Fruit fly (Drosophila melanogaster): ENCODE results near the gene nero.

nero gene

dm6 chr3R:31723206-31723933 is 24.0 kb downstream of the nero start (continued):
- TF ChIP-seq lz (GFP tag; optimal IDR thresholded peaks at IDR 0.05) (no peak), fd85E (GFP tag; optimal IDR thresholded peaks at IDR 0.05) (no peak), Eip93F (GFP tag; optimal IDR thresholded peaks at IDR 0.05) (no peak), pdm3 (GFP tag; optimal IDR thresholded peaks at IDR 0.05) (peak; percentile 48), CG10669 (GFP tag; optimal IDR thresholded peaks at IDR 0.05) (no peak), CG8632 (GFP tag; optimal IDR thresholded peaks at IDR 0.05) (no peak), CG8119 (GFP tag; IDR thresholded peaks at IDR 0.05) (peak; percentile 65; the same call in 1 of the 3 replicates), CG15336 (GFP tag; IDR thresholded peaks at IDR 0.05) (peak; percentile 67), CG34406 (GFP tag; optimal IDR thresholded peaks at IDR 0.05) (no peak), acj6 (GFP tag; optimal IDR thresholded peaks at IDR 0.05) (peak; percentile 34), CG7368 (GFP tag; optimal IDR thresholded peaks at IDR 0.05) (no peak), CG3032 (tag; optimal IDR thresholded peaks at IDR 0.05) (peak; percentile 9), fd59A (GFP tag; optimal IDR thresholded peaks at IDR 0.05) (peak; percentile 22), Hr38 (GFP tag; optimal IDR thresholded peaks at IDR 0.05) (no peak), CG6854 (GFP tag; optimal IDR thresholded peaks at IDR 0.05) (no peak), Eip75B (GFP tag; optimal IDR thresholded peaks at IDR 0.05) (peak; percentile 36), CG1621 (tag; optimal IDR thresholded peaks at IDR 0.05) (no peak), Sox15 (GFP tag; optimal IDR thresholded peaks at IDR 0.05) (no peak), cyc (GFP tag; optimal IDR thresholded peaks at IDR 0.05) (no peak), dac (GFP tag; optimal IDR thresholded peaks at IDR 0.05) (peak; percentile 33), Gug (GFP tag; IDR thresholded peaks at IDR 0.05) (peak; percentile 43; the same call in 1 of the 2 replicates), Eip78C (GFP tag) (peak; percentile 85), Hr39 (GFP tag; optimal IDR thresholded peaks at IDR 0.05) (no peak), Lpt (GFP tag; optimal IDR thresholded peaks at IDR 0.05) (no peak), Sox102F (GFP tag; optimal IDR thresholded peaks at IDR 0.05) (no peak), CG8319 (GFP tag; optimal IDR thresholded peaks at IDR 0.05) (no peak), CG10631 (GFP tag; optimal IDR thresholded peaks at IDR 0.05) (peak; percentile 67), Sox14 (GFP tag; optimal IDR thresholded peaks at IDR 0.05) (peak; percentile 63), achi (GFP tag; optimal IDR thresholded peaks at IDR 0.05) (peak; percentile 38), CG6276 (GFP tag; optimal IDR thresholded peaks at IDR 0.05) (peak; percentile 66), CG31627 (GFP tag; optimal IDR thresholded peaks at IDR 0.05) (no peak), Smox (GFP tag; optimal IDR thresholded peaks at IDR 0.05) (no peak), dsx (GFP tag; optimal IDR thresholded peaks at IDR 0.05; ENCODE audit: poor library complexity, severe bottlenecking) (no peak), CG3919 (GFP tag; optimal IDR thresholded peaks at IDR 0.05) (peak; percentile 51), OdsH (GFP tag; optimal IDR thresholded peaks at IDR 0.05) (peak; percentile 40), CG6163 (GFP tag; IDR thresholded peaks at IDR 0.05) (0 out of 3 replicates have a peak, but pooled peaks have one; percentile 23), ss (GFP tag; optimal IDR thresholded peaks at IDR 0.05) (peak in 1 of 2 experiments; percentile 75), CG6792 (GFP tag; optimal IDR thresholded peaks at IDR 0.05) (no peak), Hr4 (GFP tag; optimal IDR thresholded peaks at IDR 0.05) (peak; percentile 61), topi (GFP tag; optimal IDR thresholded peaks at IDR 0.05) (no peak), Ets21C (GFP tag; optimal IDR thresholded peaks at IDR 0.05) (no peak), esn (GFP tag; optimal IDR thresholded peaks at IDR 0.05) (no peak)

- no peak for TF ChIP-seq CG11762 (GFP tag; optimal IDR thresholded peaks at IDR 0.05; ENCODE audit: insufficient read depth)
- no peak for TF ChIP-seq OdsH (GFP tag; optimal IDR thresholded peaks at IDR 0.05)
- TF ChIP-seq Hr38 (GFP tag; optimal IDR thresholded peaks at IDR 0.05) = no peak
- no peak for TF ChIP-seq acj6 (GFP tag; optimal IDR thresholded peaks at IDR 0.05)
- no peak for TF ChIP-seq CG8319 (GFP tag; optimal IDR thresholded peaks at IDR 0.05)
- peak; percentile 23; the same call in 1 of the 2 replicates for TF ChIP-seq CG15336 (GFP tag; IDR thresholded peaks at IDR 0.05)
- TF ChIP-seq Sox15 (GFP tag; optimal IDR thresholded peaks at IDR 0.05) = no peak
- TF ChIP-seq Eip93F (GFP tag; optimal IDR thresholded peaks at IDR 0.05) = no peak
- TF ChIP-seq net (GFP tag; optimal IDR thresholded peaks at IDR 0.05) = no peak
- peak; percentile 95 for TF ChIP-seq fkh (GFP tag; optimal IDR thresholded peaks at IDR 0.05)
- no peak for TF ChIP-seq achi (GFP tag; optimal IDR thresholded peaks at IDR 0.05)
- no peak for TF ChIP-seq salr (GFP tag; optimal IDR thresholded peaks at IDR 0.05)
- TF ChIP-seq CG32006 (GFP tag; optimal IDR thresholded peaks at IDR 0.05) = no peak
- 0 out of 3 replicates have a peak, but pooled peaks have one; percentile 23 for TF ChIP-seq CG6163 (GFP tag; IDR thresholded peaks at IDR 0.05)
- no peak for TF ChIP-seq CG3032 (tag; optimal IDR thresholded peaks at IDR 0.05)
- TF ChIP-seq CG6792 (GFP tag; optimal IDR thresholded peaks at IDR 0.05) = no peak
- TF ChIP-seq Smox (GFP tag; optimal IDR thresholded peaks at IDR 0.05) = no peak
- no peak for TF ChIP-seq vri (GFP tag; optimal IDR thresholded peaks at IDR 0.05)
Measured at dm6 chr3R:31721958-31722357, 25.4 kb downstream of the nero start.

All from whole organism, prepupa.